Fruit fly (Drosophila melanogaster): ENCODE measurements around the gene tkv.
A peak's percentile ranks its signal among the peaks of the same experiment; 100 is the strongest.

Gene tkv

dm6 chr2L:5225547-5226213 lies 45.5 kb downstream of the tkv start (continued):
- TF ChIP-seq E2f2 (GFP tag; IDR thresholded peaks at IDR 0.05): peak; percentile 19; the same call in 1 of the 2 replicates
- no peak; the same call in 1 of the 2 replicates for TF ChIP-seq HLH3B (GFP tag; IDR thresholded peaks at IDR 0.05)
- no peak for TF ChIP-seq CG11398 (GFP tag; optimal IDR thresholded peaks at IDR 0.05)
- TF ChIP-seq bcd (GFP tag; optimal IDR thresholded peaks at IDR 0.05): peak; percentile 23
- no peak for TF ChIP-seq tx (GFP tag; optimal IDR thresholded peaks at IDR 0.05)
- TF ChIP-seq tio (GFP tag; optimal IDR thresholded peaks at IDR 0.05): no peak
- TF ChIP-seq CG17186 (GFP tag; optimal IDR thresholded peaks at IDR 0.05): no peak
- no peak for TF ChIP-seq CG15011 (GFP tag; optimal IDR thresholded peaks at IDR 0.05)
- TF ChIP-seq CG1529 (GFP tag; optimal IDR thresholded peaks at IDR 0.05): no peak
- TF ChIP-seq CG10543 (GFP tag; optimal IDR thresholded peaks at IDR 0.05): peak; percentile 39
- TF ChIP-seq gt (GFP tag; IDR thresholded peaks at IDR 0.05): no peak
- no peak for TF ChIP-seq Dp (GFP tag; optimal IDR thresholded peaks at IDR 0.05)
- TF ChIP-seq pho (GFP tag; optimal IDR thresholded peaks at IDR 0.05): peak; percentile 24
- TF ChIP-seq dysf (GFP tag; IDR thresholded peaks at IDR 0.05): peak; percentile 60; the same call in 2 of the 3 replicates
- no peak for TF ChIP-seq Deaf1 (tag; optimal IDR thresholded peaks at IDR 0.05)
- no peak for TF ChIP-seq CG2202 (tag; optimal IDR thresholded peaks at IDR 0.05)
- TF ChIP-seq NC2α (GFP tag; optimal IDR thresholded peaks at IDR 0.05): no peak
- no peak for TF ChIP-seq C15 (GFP tag; IDR thresholded peaks at IDR 0.05)
- TF ChIP-seq Mrtf (GFP tag; IDR thresholded peaks at IDR 0.05): no peak
- no peak for TF ChIP-seq CG4328 (GFP tag; optimal IDR thresholded peaks at IDR 0.05)
- TF ChIP-seq Fer2 (tag; optimal IDR thresholded peaks at IDR 0.05): no peak
- TF ChIP-seq CG11696 (GFP tag; IDR thresholded peaks at IDR 0.05): no peak
- TF ChIP-seq slbo (GFP tag; IDR thresholded peaks at IDR 0.05): peak; percentile 72
- no peak for TF ChIP-seq sug (tag; optimal IDR thresholded peaks at IDR 0.05)
- TF ChIP-seq stwl (tag; optimal IDR thresholded peaks at IDR 0.05): no peak
- TF ChIP-seq br (optimal IDR thresholded peaks at IDR 0.05): no peak
- no peak for TF ChIP-seq Neu2 (GFP tag; optimal IDR thresholded peaks at IDR 0.05; ENCODE audit: borderline replicate concordance)
- TF ChIP-seq CG1603 (tag; optimal IDR thresholded peaks at IDR 0.05): no peak
- peak; percentile 1 for TF ChIP-seq org-1 (GFP tag; optimal IDR thresholded peaks at IDR 0.05)
- TF ChIP-seq CG12744 (GFP tag; optimal IDR thresholded peaks at IDR 0.05): no peak
- peak; percentile 20 for TF ChIP-seq CG9609 (GFP tag; optimal IDR thresholded peaks at IDR 0.05)
- no peak for TF ChIP-seq eyg (GFP tag; optimal IDR thresholded peaks at IDR 0.05)
- TF ChIP-seq gro (GFP tag; optimal IDR thresholded peaks at IDR 0.05): no peak
- no peak for TF ChIP-seq corto (GFP tag; optimal IDR thresholded peaks at IDR 0.05)
- peak; percentile 62; the same call in 2 of the 3 replicates for TF ChIP-seq gce (GFP tag; IDR thresholded peaks at IDR 0.05)
- no peak for TF ChIP-seq GATAe (GFP tag; conservative IDR thresholded peaks at IDR 0.05)
- TF ChIP-seq zf30C (GFP tag; optimal IDR thresholded peaks at IDR 0.05): no peak
- no peak for TF ChIP-seq CG18619 (GFP tag; optimal IDR thresholded peaks at IDR 0.05)
- no peak for TF ChIP-seq dmrt11E (tag; optimal IDR thresholded peaks at IDR 0.05)
- peak; percentile 32; the same call in 1 of the 2 replicates for TF ChIP-seq ssp (GFP tag; IDR thresholded peaks at IDR 0.05)
- TF ChIP-seq CG9817 (tag; optimal IDR thresholded peaks at IDR 0.05): no peak
- no peak for TF ChIP-seq CG3407 (GFP tag; optimal IDR thresholded peaks at IDR 0.05)
- TF ChIP-seq CG3163 (GFP tag; optimal IDR thresholded peaks at IDR 0.05): no peak
- no peak for TF ChIP-seq pan (optimal IDR thresholded peaks at IDR 0.05)
- TF ChIP-seq pan (GFP tag; optimal IDR thresholded peaks at IDR 0.05 in 1 of 2, IDR thresholded peaks at IDR 0.05 in 1 of 2): peak in 1 of 2 experiments; percentile 36
- TF ChIP-seq CG8089 (GFP tag; optimal IDR thresholded peaks at IDR 0.05): no peak
- TF ChIP-seq inv (GFP tag; IDR thresholded peaks at IDR 0.05; ENCODE audit: partially characterized antibody): no peak
- no peak for TF ChIP-seq CG5953 (GFP tag; IDR thresholded peaks at IDR 0.05)
- TF ChIP-seq CG10274 (GFP tag; optimal IDR thresholded peaks at IDR 0.05): no peak
- no peak for TF ChIP-seq odd (GFP tag; optimal IDR thresholded peaks at IDR 0.05)
- TF ChIP-seq danr (GFP tag; IDR thresholded peaks at IDR 0.05): no peak
